Worm (Caenorhabditis elegans) whole organism, L1 larva: ENCODE data around the gene gmap-3.

Experiments used
- C04F5.9 ChIP-seq: sonication (generic microtip); optimal IDR thresholded peaks from 2 replicates; lab custom pipeline; 2016; ENCODE audit warnings: missing genetic modification characterization, missing compliant biosample characterization
- blmp-1 ChIP-seq: fragments of 150-350 bp; optimal IDR thresholded peaks from 2 replicates; lab custom pipeline; 2014; ENCODE audit warnings: missing biosample characterization, missing genetic modification characterization
- dpl-1 ChIP-seq, 3 experiments: fragments of 150-350 bp in 2 of 3; sonication (generic microtip) in 1 of 3; optimal IDR thresholded peaks; 2 replicates each; lab custom pipeline; 2014 to 2017; ENCODE audit warnings: missing biosample characterization in 3 of 3, missing genetic modification characterization in 3 of 3, missing genetic modification reagents in 3 of 3
- efl-1 ChIP-seq, 4 experiments: fragments of 150-350 bp; optimal IDR thresholded peaks in 3 of 4; peaks in 1 of 4; 1 replicate in 1 of 4; 2 replicates in 3 of 4; lab custom pipeline; 2014; ENCODE audit warnings: missing biosample characterization in 2 of 4, missing genetic modification characterization in 2 of 4, missing genetic modification reagents in 2 of 4
- egl-13 ChIP-seq: sonication (generic microtip); optimal IDR thresholded peaks from 2 replicates; lab custom pipeline; 2016; ENCODE audit warnings: missing genotype, missing genetic modification reagents, missing genetic modification characterization, missing compliant biosample characterization
- elt-2 ChIP-seq: sonication (generic microtip); optimal IDR thresholded peaks from 2 replicates; lab custom pipeline; 2016; ENCODE audit warnings: missing genetic modification characterization, mild to moderate bottlenecking, inconsistent platforms, missing compliant biosample characterization, missing genetic modification reagents
- elt-3 ChIP-seq, 6 experiments: fragments of 150-350 bp in 1 of 6; sonication (generic microtip); optimal IDR thresholded peaks; 2 replicates each; lab custom pipeline; 2017 to 2018; ENCODE audit warnings: missing biosample characterization in 6 of 6, missing genetic modification characterization in 6 of 6, inconsistent platforms in 1 of 6
- ets-5 ChIP-seq: fragments of 200-800 bp; sonication (Bioruptor generic); IDR thresholded peaks from 2 replicates; pipeline ENCODE4 v1.3.6; 2022; ENCODE audit warnings: missing genetic modification characterization, missing compliant biosample characterization
- fkh-8 ChIP-seq: sonication (generic microtip); optimal IDR thresholded peaks from 2 replicates; lab custom pipeline; 2016; ENCODE audit warnings: mild to moderate bottlenecking, missing genetic modification characterization, missing compliant biosample characterization
- fos-1 ChIP-seq: fragments of 150-350 bp; optimal IDR thresholded peaks from 2 replicates; lab custom pipeline; 2014; ENCODE audit warnings: missing biosample characterization, missing genetic modification characterization
- lin-14 ChIP-seq: fragments of 200-800 bp; sonication (Bioruptor generic); optimal IDR thresholded peaks from 2 replicates; lab custom pipeline; 2018; ENCODE audit warnings: mild to moderate bottlenecking, missing genetic modification characterization, moderate library complexity, missing compliant biosample characterization
- lin-15B ChIP-seq: fragments of 150-350 bp; sonication (generic microtip); optimal IDR thresholded peaks from 3 replicates; lab custom pipeline; 2014; ENCODE audit warnings: missing biosample characterization, missing genetic modification characterization
- lin-35 ChIP-seq, 2 experiments: fragments of 150-350 bp; optimal IDR thresholded peaks; 2 replicates each; lab custom pipeline; 2014; ENCODE audit warnings: missing biosample characterization in 2 of 2, missing genetic modification characterization in 2 of 2, missing genetic modification reagents in 2 of 2
- lir-3 ChIP-seq: sonication (generic microtip); optimal IDR thresholded peaks from 2 replicates; lab custom pipeline; 2016; ENCODE audit warnings: mild to moderate bottlenecking, missing genetic modification characterization, moderate library complexity, missing compliant biosample characterization; ENCODE audit not compliant: poor library complexity
- lsy-2 ChIP-seq, 2 experiments: fragments of 150-350 bp; optimal IDR thresholded peaks; 2 replicates each; lab custom pipeline; 2014; ENCODE audit warnings: missing biosample characterization in 2 of 2, missing genetic modification characterization in 2 of 2
- mdl-1 ChIP-seq, 2 experiments: fragments of 150-350 bp; optimal IDR thresholded peaks; 2 replicates each; lab custom pipeline; 2014 to 2017; ENCODE audit warnings: missing biosample characterization in 2 of 2, missing genetic modification characterization in 2 of 2, inconsistent platforms in 1 of 2
- mef-2 ChIP-seq: fragments of 150-350 bp; optimal IDR thresholded peaks from 2 replicates; lab custom pipeline; 2014; ENCODE audit warnings: missing biosample characterization, missing genetic modification characterization
- mep-1 ChIP-seq: fragments of 150-350 bp; optimal IDR thresholded peaks from 2 replicates; lab custom pipeline; 2014; ENCODE audit warnings: missing biosample characterization, missing genetic modification characterization
- nhr-19 ChIP-seq: fragments of 200-800 bp; sonication (Bioruptor generic); conservative IDR thresholded peaks from 2 replicates; pipeline ENCODE4 v1.3.6; 2022; ENCODE audit warnings: missing genetic modification characterization, missing compliant biosample characterization
- nhr-20 ChIP-seq: sonication (generic microtip); optimal IDR thresholded peaks from 2 replicates; lab custom pipeline; 2016; ENCODE audit warnings: mild to moderate bottlenecking, missing genetic modification characterization, missing compliant biosample characterization
- nhr-237 ChIP-seq: fragments of 150-350 bp; optimal IDR thresholded peaks from 2 replicates; lab custom pipeline; 2014; ENCODE audit warnings: missing biosample characterization, missing genetic modification characterization
- nhr-28 ChIP-seq: fragments of 150-350 bp; optimal IDR thresholded peaks from 2 replicates; lab custom pipeline; 2014; ENCODE audit warnings: missing biosample characterization, missing genetic modification characterization
- nhr-47 ChIP-seq: sonication (generic microtip); optimal IDR thresholded peaks from 2 replicates; lab custom pipeline; 2016; ENCODE audit warnings: mild to moderate bottlenecking, missing genetic modification characterization, moderate library complexity, missing compliant biosample characterization
- nhr-71 ChIP-seq: sonication (generic microtip); optimal IDR thresholded peaks from 2 replicates; lab custom pipeline; 2016; ENCODE audit warnings: mild to moderate bottlenecking, missing genetic modification characterization, moderate library complexity, missing compliant biosample characterization
- nhr-76 ChIP-seq: sonication (generic microtip); optimal IDR thresholded peaks from 2 replicates; lab custom pipeline; 2017; ENCODE audit warnings: missing biosample characterization, missing genetic modification characterization
- nhr-77 ChIP-seq: fragments of 150-350 bp; optimal IDR thresholded peaks from 2 replicates; lab custom pipeline; 2014; ENCODE audit warnings: missing biosample characterization, missing genetic modification characterization
- nhr-85 ChIP-seq: sonication (generic microtip); peaks from one replicate; lab custom pipeline; 2016; ENCODE audit warnings: missing genetic modification characterization, inconsistent platforms, missing compliant biosample characterization
- nhr-90 ChIP-seq: sonication (generic microtip); optimal IDR thresholded peaks from 2 replicates; lab custom pipeline; 2016; ENCODE audit warnings: mild to moderate bottlenecking, missing genetic modification characterization, missing compliant biosample characterization; ENCODE audit not compliant: poor library complexity
- pax-3 ChIP-seq: fragments of 200-800 bp; sonication (Bioruptor generic); optimal IDR thresholded peaks from 2 replicates; lab custom pipeline; 2018; ENCODE audit warnings: mild to moderate bottlenecking, missing genetic modification characterization, moderate library complexity, missing compliant biosample characterization
- snu-23 ChIP-seq: sonication (generic microtip); optimal IDR thresholded peaks from 2 replicates; lab custom pipeline; 2016; ENCODE audit warnings: missing genetic modification characterization, missing compliant biosample characterization
- sox-4 ChIP-seq: sonication (generic microtip); optimal IDR thresholded peaks from 2 replicates; lab custom pipeline; 2016; ENCODE audit warnings: missing genetic modification characterization, missing compliant biosample characterization
- swsn-7 ChIP-seq: sonication (generic microtip); optimal IDR thresholded peaks from 2 replicates; lab custom pipeline; 2016; ENCODE audit warnings: missing genetic modification characterization, missing compliant biosample characterization
- unc-130 ChIP-seq: fragments of 150-350 bp; optimal IDR thresholded peaks from 2 replicates; lab custom pipeline; 2017; ENCODE audit warnings: missing biosample characterization, missing genetic modification characterization, inconsistent platforms
- unc-86 ChIP-seq: sonication (generic microtip); optimal IDR thresholded peaks from 2 replicates; lab custom pipeline; 2016; ENCODE audit warnings: missing genetic modification characterization, missing compliant biosample characterization
- vab-15 ChIP-seq: sonication (generic microtip); optimal IDR thresholded peaks from 2 replicates; lab custom pipeline; 2017; ENCODE audit warnings: missing genotype, mild to moderate bottlenecking, missing genetic modification characterization, missing compliant biosample characterization
- zag-1 ChIP-seq: fragments of 150-350 bp; optimal IDR thresholded peaks from 2 replicates; lab custom pipeline; 2014; ENCODE audit warnings: missing biosample characterization, missing genetic modification characterization
- ztf-11 ChIP-seq, 2 experiments: sonication (generic microtip); optimal IDR thresholded peaks; 2 replicates each; lab custom pipeline; 2016 to 2017; ENCODE audit warnings: missing genetic modification characterization in 2 of 2, missing biosample characterization in 1 of 2, missing compliant biosample characterization in 1 of 2

Gene gmap-3

DNA sequence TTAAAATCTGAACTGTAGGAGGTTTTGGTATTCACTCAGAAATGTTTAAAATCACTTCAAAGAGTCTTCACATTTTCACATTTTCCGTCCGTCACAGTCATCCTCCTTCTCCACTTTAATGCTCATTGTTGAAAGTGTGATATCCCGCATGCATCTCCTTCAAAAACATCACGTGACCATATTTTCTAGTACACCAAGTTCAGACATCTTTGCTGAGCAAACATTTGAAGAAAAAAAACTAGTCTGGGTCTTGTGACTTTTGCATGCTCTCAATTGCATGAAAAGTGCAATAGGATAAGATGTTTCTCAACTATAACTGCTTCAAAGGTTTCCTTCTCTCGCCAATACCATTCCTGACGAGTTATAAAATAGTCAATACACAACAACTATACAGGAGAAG, 26.5 kb downstream of the gmap-3 start (continued):
- TF ChIP-seq lir-3 (tag; lab: Kevin White, UChicago) (peak; percentile 44), lin-15B (tag; lab: Kevin White, UChicago) (no peak), nhr-76 (no peak)

DNA sequence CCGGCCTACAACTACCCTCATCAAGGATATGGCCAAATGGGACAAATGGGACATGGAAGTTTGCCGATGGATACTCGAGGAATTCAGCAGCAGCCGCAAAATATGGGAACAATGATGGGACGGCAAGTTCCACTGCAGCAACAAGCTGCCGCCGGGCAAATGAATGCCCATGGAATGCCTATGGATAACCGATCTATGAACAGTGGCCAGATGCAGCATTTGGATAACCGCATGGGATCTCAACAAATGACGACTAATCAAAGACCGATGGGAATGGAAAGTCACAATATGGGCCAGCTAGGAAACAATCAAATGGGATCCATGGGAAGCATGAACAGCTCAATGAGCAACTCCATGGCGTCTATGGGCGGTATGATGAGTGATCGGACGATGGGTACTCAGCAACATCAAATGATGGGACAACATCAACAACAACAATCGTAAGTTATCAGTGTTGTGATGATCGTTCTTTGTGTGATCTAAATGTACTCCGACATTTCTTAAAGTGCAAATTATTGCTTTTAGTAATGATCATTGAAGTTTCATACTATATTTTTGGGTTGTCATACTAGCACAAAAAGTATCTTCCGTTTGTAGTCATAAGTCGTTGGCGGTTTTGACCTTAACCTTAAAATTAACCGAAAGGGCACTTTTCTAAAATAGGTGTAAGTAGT, 27.2 kb downstream of the gmap-3 start:
- TF ChIP-seq nhr-237 (tag; lab: Kevin White, UChicago) (no peak), unc-86 (no peak), nhr-85 (tag; lab: Kevin White, UChicago) (peak; percentile 57), nhr-19 (GFP tag; lab: Robert Waterston, UW) (peak; percentile 26), sox-4 (no peak), nhr-76 (no peak), efl-1 (optimal IDR thresholded peaks at IDR 0.05; lab: Kevin White, UChicago) (no peak), efl-1 (GFP tag; optimal IDR thresholded peaks at IDR 0.05 in 1 of 2; lab: Kevin White, UChicago) (peak in 1 of 2 experiments; percentile 53)

DNA sequence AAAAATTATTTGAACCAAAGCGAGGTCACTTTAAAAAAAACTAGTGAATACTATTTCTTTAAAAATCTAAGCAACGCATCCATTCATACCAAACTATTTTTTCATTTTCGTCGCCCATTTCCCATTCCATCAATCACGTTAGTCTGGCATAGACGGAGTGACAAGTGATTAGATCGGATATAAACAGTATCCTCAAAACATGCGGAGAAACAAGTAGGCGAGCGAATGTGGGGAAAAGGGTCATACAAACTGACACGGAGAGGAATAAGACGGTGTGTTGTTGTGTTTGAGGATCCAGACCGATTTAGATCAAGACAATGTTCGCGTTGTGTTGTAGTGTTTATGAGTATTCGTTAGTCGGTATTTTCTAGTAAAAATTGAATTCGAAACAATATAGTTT, 28.3 kb downstream of the gmap-3 start:
- no peak for TF ChIP-seq lsy-2 (tag; optimal IDR thresholded peaks at IDR 0.05; lab: Kevin White, UChicago)
- no peak for TF ChIP-seq nhr-77
- peak in 2 of 6 experiments; percentile 18 to 28 for TF ChIP-seq elt-3 (tag; optimal IDR thresholded peaks at IDR 0.05; lab: Kevin White, UChicago)
- TF ChIP-seq blmp-1 (tag; lab: Kevin White, UChicago): peak; percentile 82
- TF ChIP-seq zag-1: no peak
- no peak for TF ChIP-seq mep-1
- peak; percentile 10 for TF ChIP-seq nhr-85 (tag; lab: Kevin White, UChicago)
- no peak for TF ChIP-seq nhr-28
- TF ChIP-seq efl-1 (optimal IDR thresholded peaks at IDR 0.05; lab: Kevin White, UChicago): no peak
- peak in 1 of 2 experiments; percentile 53 for TF ChIP-seq efl-1 (GFP tag; optimal IDR thresholded peaks at IDR 0.05 in 1 of 2; lab: Kevin White, UChicago)
- peak; percentile 12 for TF ChIP-seq lin-14 (GFP tag; lab: Kevin White, UChicago)

DNA sequence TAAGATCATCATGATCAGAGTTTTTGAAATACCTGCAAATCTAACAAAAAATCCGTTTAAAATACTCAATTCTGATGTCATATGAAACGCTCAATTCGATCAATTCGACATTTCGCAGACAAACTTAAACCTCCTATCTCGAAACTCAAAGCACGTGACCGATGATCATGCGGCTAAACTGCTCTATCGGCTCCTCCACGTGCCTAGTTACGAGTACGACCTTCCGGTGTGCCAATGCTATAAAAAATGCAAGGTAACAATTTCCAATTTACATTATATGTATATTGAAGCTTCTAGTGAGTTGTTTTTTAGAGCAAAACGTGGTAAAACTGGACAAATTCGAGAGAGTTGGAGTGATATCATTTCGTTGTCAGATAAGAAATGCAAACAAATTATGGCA, 29.5 kb downstream of the gmap-3 start:
- TF ChIP-seq nhr-20 (tag; lab: Kevin White, UChicago) (peak; percentile 66), C04F5.9 (tag; lab: Kevin White, UChicago) (no peak), elt-3 (tag; optimal IDR thresholded peaks at IDR 0.05; lab: Kevin White, UChicago) (no peak), egl-13 (peak; percentile 49), nhr-19 (GFP tag; lab: Robert Waterston, UW) (peak; percentile 59), swsn-7 (peak; percentile 22), unc-130 (tag; lab: Kevin White, UChicago) (peak; percentile 54), snu-23 (GFP tag; lab: Kevin White, UChicago) (peak; percentile 42), nhr-47 (tag; lab: Kevin White, UChicago) (peak; percentile 50), dpl-1 (GFP tag; optimal IDR thresholded peaks at IDR 0.05; lab: Kevin White, UChicago) (no peak), fkh-8 (peak; percentile 71), ztf-11 (tag; optimal IDR thresholded peaks at IDR 0.05; lab: Kevin White, UChicago) (no peak), fos-1 (tag; lab: Kevin White, UChicago) (no peak), lin-14 (GFP tag; lab: Kevin White, UChicago) (peak; percentile 65), nhr-90 (tag; lab: Kevin White, UChicago) (peak; percentile 17), vab-15 (no peak), efl-1 (optimal IDR thresholded peaks at IDR 0.05; lab: Kevin White, UChicago) (no peak), efl-1 (GFP tag; optimal IDR thresholded peaks at IDR 0.05 in 1 of 2; lab: Kevin White, UChicago) (peak in 1 of 2 experiments; percentile 81), zag-1 (no peak), ets-5 (GFP tag; lab: Robert Waterston, UW) (no peak), mdl-1 (tag; optimal IDR thresholded peaks at IDR 0.05; lab: Kevin White, UChicago) (peak in 1 of 2 experiments; percentile 83), lsy-2 (tag; optimal IDR thresholded peaks at IDR 0.05; lab: Kevin White, UChicago) (peak in 1 of 2 experiments; percentile 6), elt-2 (peak; percentile 85), sox-4 (no peak), nhr-71 (peak; percentile 77), pax-3 (peak; percentile 8), lin-35 (GFP tag; optimal IDR thresholded peaks at IDR 0.05; lab: Kevin White, UChicago) (peak; percentile 0 to 20), mef-2 (tag; lab: Kevin White, UChicago) (no peak)
